Fruit fly (Drosophila melanogaster) whole organism, embryonic: ENCODE results near the gene CG4596.

ENCODE experiments used
- CG10431 ChIP-seq: fragments of 200-800 bp; sonication (Bioruptor generic); optimal IDR thresholded peaks from 3 replicates; lab custom pipeline; 2018; ENCODE audit warnings: missing biosample characterization, mild to moderate bottlenecking, missing genetic modification characterization
- CG10654 ChIP-seq: fragments of 200-800 bp; sonication (Bioruptor generic); optimal IDR thresholded peaks from 2 replicates; lab custom pipeline; 2016; ENCODE audit warnings: missing biosample characterization, missing genetic modification characterization
- CG12071 ChIP-seq: fragments of 200-800 bp; sonication (Bioruptor generic); optimal IDR thresholded peaks from 3 replicates; lab custom pipeline; 2018; ENCODE audit warnings: missing biosample characterization, mild to moderate bottlenecking, missing genetic modification characterization
- CG14441 ChIP-seq: fragments of 200-800 bp; sonication (Bioruptor generic); IDR thresholded peaks from 2 replicates; pipeline ENCODE4 v1.3.6; 2022; ENCODE audit warnings: missing biosample characterization, missing genetic modification characterization
- CG15011 ChIP-seq: fragments of 200-800 bp; sonication (Bioruptor generic); optimal IDR thresholded peaks from 3 replicates; lab custom pipeline; 2018; ENCODE audit warnings: missing biosample characterization, mild to moderate bottlenecking, missing genetic modification characterization
- CG1603 ChIP-seq: fragments of 200-800 bp; sonication (Bioruptor generic); optimal IDR thresholded peaks from 2 replicates; lab custom pipeline; 2019; ENCODE audit warnings: missing biosample characterization, mild to moderate bottlenecking, missing genetic modification characterization, moderate library complexity
- CG17328 ChIP-seq: fragments of 200-800 bp; sonication (Bioruptor generic); IDR thresholded peaks from 2 replicates; pipeline ENCODE4 v1.3.6; 2022; ENCODE audit warnings: missing biosample characterization, missing genetic modification characterization
- CG2120 ChIP-seq: fragments of 200-800 bp; sonication (Bioruptor generic); optimal IDR thresholded peaks from 3 replicates; lab custom pipeline; 2016; ENCODE audit warnings: missing biosample characterization, missing genetic modification characterization
- CG31365 ChIP-seq: fragments of 200-800 bp; sonication (Bioruptor generic); optimal IDR thresholded peaks from 2 replicates; lab custom pipeline; 2018; ENCODE audit warnings: missing biosample characterization, mild to moderate bottlenecking, missing genetic modification characterization
- CG5180 ChIP-seq: fragments of 200-800 bp; sonication (Bioruptor generic); optimal IDR thresholded peaks from 3 replicates; lab custom pipeline; 2017; ENCODE audit warnings: missing biosample characterization, missing genetic modification characterization, mild to moderate bottlenecking, moderate library complexity, missing genetic modification reagents
- CG6254 ChIP-seq: fragments of 200-800 bp; sonication (Bioruptor generic); optimal IDR thresholded peaks from 3 replicates; lab custom pipeline; 2017; ENCODE audit warnings: mild to moderate bottlenecking, missing biosample characterization, missing genetic modification reagents, missing genetic modification characterization
- CG6765 ChIP-seq: fragments of 200-800 bp; sonication (Bioruptor generic); optimal IDR thresholded peaks from 3 replicates; lab custom pipeline; 2017; ENCODE audit warnings: missing biosample characterization, mild to moderate bottlenecking, missing genetic modification characterization
- CG6791 ChIP-seq: fragments of 200-800 bp; sonication (Bioruptor generic); IDR thresholded peaks from 3 replicates; pipeline ENCODE4 v1.3.6; 2022; ENCODE audit warnings: missing biosample characterization, missing genetic modification characterization; ENCODE audit not compliant: partially characterized antibody
- CG7745 ChIP-seq: fragments of 200-800 bp; sonication (Bioruptor generic); optimal IDR thresholded peaks from 2 replicates; lab custom pipeline; 2018; ENCODE audit warnings: missing biosample characterization, mild to moderate bottlenecking, missing genetic modification characterization, moderate library complexity
- CG9817 ChIP-seq: fragments of 200-800 bp; sonication (Bioruptor generic); optimal IDR thresholded peaks from 2 replicates; lab custom pipeline; 2018; ENCODE audit warnings: missing biosample characterization, mild to moderate bottlenecking, missing genetic modification characterization, moderate library complexity
- CHES-1-like ChIP-seq: fragments of 200-800 bp; sonication (Bioruptor generic); optimal IDR thresholded peaks from 2 replicates; lab custom pipeline; 2016; ENCODE audit warnings: missing biosample characterization, missing genetic modification characterization
- CkIIα-i1 ChIP-seq: fragments of 200-800 bp; sonication (Bioruptor generic); IDR thresholded peaks from 2 replicates; pipeline ENCODE4 v1.3.6; 2022; ENCODE audit warnings: missing biosample characterization, missing genetic modification characterization
- CoRest ChIP-seq: fragments of 200-800 bp; sonication (Bioruptor generic); optimal IDR thresholded peaks from 3 replicates; lab custom pipeline; 2018; ENCODE audit warnings: missing biosample characterization, mild to moderate bottlenecking, missing genetic modification characterization, moderate library complexity
- Dbx ChIP-seq: fragments of 200-800 bp; sonication (Bioruptor generic); IDR thresholded peaks from 3 replicates; pipeline ENCODE4 v1.3.6; 2022; ENCODE audit warnings: missing biosample characterization, missing genetic modification characterization
- Ets65A ChIP-seq: fragments of 200-800 bp; sonication (Bioruptor generic); peaks from one replicate; lab custom pipeline; 2016; ENCODE audit warnings: missing biosample characterization, missing genetic modification characterization
- HLH54F ChIP-seq: fragments of 200-800 bp; sonication (Bioruptor generic); optimal IDR thresholded peaks from 3 replicates; lab custom pipeline; 2016; ENCODE audit warnings: missing biosample characterization, missing genetic modification characterization
- Hey ChIP-seq: fragments of 200-800 bp; sonication (Bioruptor generic); optimal IDR thresholded peaks from 3 replicates; lab custom pipeline; 2018; ENCODE audit warnings: missing biosample characterization, mild to moderate bottlenecking, missing genetic modification characterization
- Lhr ChIP-seq: fragments of 200-800 bp; sonication (Bioruptor generic); optimal IDR thresholded peaks from 3 replicates; lab custom pipeline; 2017; ENCODE audit warnings: mild to moderate bottlenecking, missing biosample characterization, missing genetic modification reagents, missing genetic modification characterization
- Neu2 ChIP-seq: fragments of 200-800 bp; sonication (Bioruptor generic); optimal IDR thresholded peaks from 3 replicates; lab custom pipeline; 2016; ENCODE audit warnings: missing biosample characterization, missing genetic modification characterization, borderline replicate concordance
- Nf-YC ChIP-seq: fragments of 200-800 bp; optimal IDR thresholded peaks from 3 replicates; lab custom pipeline; 2019; ENCODE audit warnings: missing biosample characterization, mild to moderate bottlenecking, missing genetic modification characterization, moderate library complexity
- Oli ChIP-seq: fragments of 200-800 bp; sonication (Bioruptor generic); optimal IDR thresholded peaks from 2 replicates; lab custom pipeline; 2018; ENCODE audit warnings: missing biosample characterization, mild to moderate bottlenecking, missing genetic modification characterization, moderate library complexity
- Rx ChIP-seq: fragments of 200-800 bp; sonication (Bioruptor generic); IDR thresholded peaks from 2 replicates; pipeline ENCODE4 v1.3.6; 2022; ENCODE audit warnings: missing biosample characterization, missing genetic modification characterization
- Stat92E ChIP-seq, 3 experiments: fragments of >200 bp in 2 of 3; fragments of 200-800 bp in 1 of 3; sonication (Bioruptor generic) in 1 of 3; optimal IDR thresholded peaks; 2 replicates each; lab custom pipeline; 2017 to 2019; ENCODE audit warnings: missing biosample characterization in 3 of 3, missing genetic modification characterization in 3 of 3, mild to moderate bottlenecking in 1 of 3, moderate library complexity in 1 of 3
- ap ChIP-seq: fragments of 200-800 bp; sonication (Bioruptor generic); IDR thresholded peaks from 2 replicates; pipeline ENCODE4 v1.3.6; 2022; ENCODE audit warnings: missing biosample characterization, missing genetic modification characterization
- ato ChIP-seq: fragments of 200-800 bp; sonication (Bioruptor generic); IDR thresholded peaks from 2 replicates; pipeline ENCODE4 v1.3.6; 2022; ENCODE audit warnings: missing biosample characterization, missing genetic modification characterization; ENCODE audit not compliant: partially characterized antibody
- az2 ChIP-seq: fragments of 200-800 bp; sonication (Bioruptor generic); optimal IDR thresholded peaks from 3 replicates; lab custom pipeline; 2016; ENCODE audit warnings: missing biosample characterization, missing genetic modification characterization
- chif ChIP-seq, 2 experiments: fragments of 200-800 bp; sonication (Bioruptor generic); optimal IDR thresholded peaks; 3 replicates each; lab custom pipeline; 2016; ENCODE audit warnings: missing biosample characterization in 2 of 2, missing genetic modification characterization in 2 of 2
- corto ChIP-seq: fragments of 200-800 bp; sonication (Bioruptor generic); optimal IDR thresholded peaks from 2 replicates; lab custom pipeline; 2016; ENCODE audit warnings: missing biosample characterization, mild to moderate bottlenecking, missing genetic modification characterization, moderate library complexity
- dan ChIP-seq: fragments of 200-800 bp; sonication (Bioruptor generic); IDR thresholded peaks from 2 replicates; pipeline ENCODE4 v1.3.6; 2022; ENCODE audit warnings: missing biosample characterization, missing genetic modification characterization
- gcm ChIP-seq: fragments of 200-800 bp; sonication (Bioruptor generic); optimal IDR thresholded peaks from 2 replicates; lab custom pipeline; 2019; ENCODE audit warnings: missing biosample characterization, mild to moderate bottlenecking, missing genetic modification characterization, moderate library complexity
- gcm2 ChIP-seq: fragments of 200-800 bp; sonication (Bioruptor generic); optimal IDR thresholded peaks from 2 replicates; lab custom pipeline; 2016; ENCODE audit warnings: missing biosample characterization, missing genetic modification characterization
- hkb ChIP-seq, 2 experiments: fragments of 200-800 bp in 1 of 2; fragments of >200 bp in 1 of 2; sonication (Bioruptor generic) in 1 of 2; IDR thresholded peaks in 1 of 2; optimal IDR thresholded peaks in 1 of 2; 2 replicates each; pipeline versions ENCODE4 v1.3.6 to Lab custom; 2017 to 2022; ENCODE audit warnings: missing biosample characterization in 1 of 2, missing genetic modification characterization in 1 of 2
- ind ChIP-seq: fragments of 200-800 bp; sonication (Bioruptor generic); optimal IDR thresholded peaks from 3 replicates; lab custom pipeline; 2016; ENCODE audit warnings: missing biosample characterization, missing genetic modification characterization
- jing ChIP-seq: fragments of 200-800 bp; sonication (Bioruptor generic); optimal IDR thresholded peaks from 2 replicates; lab custom pipeline; 2018; ENCODE audit warnings: missing biosample characterization, mild to moderate bottlenecking, missing genetic modification characterization
- jumu ChIP-seq: fragments of 200-800 bp; sonication (Bioruptor generic); optimal IDR thresholded peaks from 3 replicates; lab custom pipeline; 2016; ENCODE audit warnings: missing biosample characterization, missing genetic modification characterization
- luna ChIP-seq: fragments of 200-800 bp; sonication (Bioruptor generic); optimal IDR thresholded peaks from 2 replicates; lab custom pipeline; 2016; ENCODE audit warnings: missing biosample characterization, missing genetic modification characterization
- row ChIP-seq: fragments of 200-800 bp; sonication (Bioruptor generic); IDR thresholded peaks from 3 replicates; pipeline ENCODE4 v1.3.6; 2022; ENCODE audit warnings: missing biosample characterization, missing genetic modification characterization
- salm ChIP-seq: fragments of 200-800 bp; sonication (Bioruptor generic); optimal IDR thresholded peaks from 2 replicates; lab custom pipeline; 2018; ENCODE audit warnings: missing biosample characterization, mild to moderate bottlenecking, missing genetic modification characterization
- shn ChIP-seq: fragments of 200-800 bp; sonication (Bioruptor generic); optimal IDR thresholded peaks from 3 replicates; lab custom pipeline; 2016; ENCODE audit warnings: missing biosample characterization, missing genetic modification characterization
- sim ChIP-seq: fragments of 200-800 bp; sonication (Bioruptor generic); IDR thresholded peaks from 2 replicates; pipeline ENCODE4 v1.3.6; 2022; ENCODE audit warnings: missing biosample characterization, missing genetic modification characterization
- slp2 ChIP-seq: fragments of 200-800 bp; sonication (Bioruptor generic); optimal IDR thresholded peaks from 2 replicates; lab custom pipeline; 2016; ENCODE audit warnings: missing biosample characterization, missing genetic modification characterization
- sna ChIP-seq: fragments of 200-800 bp; sonication (Bioruptor generic); IDR thresholded peaks from 2 replicates; pipeline ENCODE4 v1.3.6; 2022; ENCODE audit warnings: missing biosample characterization, missing genetic modification characterization; ENCODE audit not compliant: partially characterized antibody
- sqz ChIP-seq: fragments of 200-800 bp; sonication (Bioruptor generic); optimal IDR thresholded peaks from 3 replicates; lab custom pipeline; 2018; ENCODE audit warnings: missing biosample characterization, mild to moderate bottlenecking, missing genetic modification characterization
- tio ChIP-seq: fragments of 200-800 bp; sonication (Bioruptor generic); optimal IDR thresholded peaks from 2 replicates; lab custom pipeline; 2017; ENCODE audit warnings: missing biosample characterization, missing genetic modification characterization, inconsistent platforms

The CG4596 gene

DNA sequence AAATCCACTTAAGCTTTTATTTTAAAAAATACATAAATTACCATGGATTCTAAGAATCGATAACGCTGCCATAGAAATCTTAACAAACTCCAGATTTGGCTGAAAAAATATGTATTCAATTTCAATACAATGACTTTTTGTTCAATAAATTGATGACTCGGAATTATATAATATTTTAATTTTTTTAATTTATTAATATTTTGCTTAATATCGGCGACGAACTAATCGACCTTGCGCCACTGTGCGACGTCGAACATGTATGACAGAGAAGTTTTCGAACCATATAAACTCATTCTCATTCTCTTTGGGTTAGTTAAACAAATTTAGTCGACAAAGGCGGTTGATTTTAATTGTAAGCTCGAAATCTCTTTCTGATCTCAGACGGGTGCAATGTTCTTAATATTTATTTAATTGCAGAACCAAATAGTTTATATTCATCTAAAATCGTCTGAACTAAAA, 23.3 kb upstream of the CG4596 start, which contains the start of gene CG42394 (continued):
- TF ChIP-seq hkb (optimal IDR thresholded peaks at IDR 0.05; lab: Kevin White, UChicago): no peak
- peak; percentile 97 for TF ChIP-seq hkb (GFP tag; IDR thresholded peaks at IDR 0.05; lab: Robert Waterston, UW)
- TF ChIP-seq CG31365 (tag; lab: Kevin White, UChicago): peak; percentile 40
- peak; percentile 49 for TF ChIP-seq CHES-1-like (GFP tag; lab: Kevin White, UChicago)
- peak; percentile 75 for TF ChIP-seq Lhr (GFP tag; lab: Kevin White, UChicago)
- TF ChIP-seq CG7745: peak; percentile 10
- TF ChIP-seq Nf-YC (tag; lab: Kevin White, UChicago): peak; percentile 84
- TF ChIP-seq CG17328: peak; percentile 95
- peak; percentile 89 for TF ChIP-seq CG2120 (GFP tag; lab: Kevin White, UChicago)
- TF ChIP-seq CG12071 (GFP tag; lab: Kevin White, UChicago): peak; percentile 75
- TF ChIP-seq slp2 (GFP tag; lab: Kevin White, UChicago): peak; percentile 44
- TF ChIP-seq az2 (GFP tag; lab: Kevin White, UChicago): peak; percentile 96
- TF ChIP-seq ap (GFP tag; lab: Robert Waterston, UW): peak; percentile 88
- peak; percentile 56 to 75 for TF ChIP-seq chif (GFP tag; optimal IDR thresholded peaks at IDR 0.05; lab: Kevin White, UChicago)
- peak in 1 of 3 experiments; percentile 83 for TF ChIP-seq Stat92E (GFP tag; optimal IDR thresholded peaks at IDR 0.05; lab: Kevin White, UChicago)
- TF ChIP-seq Dbx (GFP tag; lab: Robert Waterston, UW): peak; percentile 95
- TF ChIP-seq sim (GFP tag; lab: Robert Waterston, UW): peak; percentile 90
- TF ChIP-seq CG6765 (GFP tag; lab: Kevin White, UChicago): peak; percentile 92
- no peak for TF ChIP-seq CG1603 (tag; lab: Kevin White, UChicago)
- peak; percentile 30 for TF ChIP-seq Hey
- TF ChIP-seq Ets65A: peak; percentile 65
- peak; percentile 88 for TF ChIP-seq ind
- peak; percentile 79 for TF ChIP-seq CG10431
- no peak for TF ChIP-seq sna (GFP tag; lab: Robert Waterston, UW)
- peak; percentile 60 for TF ChIP-seq corto (GFP tag; lab: Kevin White, UChicago)
- TF ChIP-seq CG6254 (GFP tag; lab: Kevin White, UChicago): peak; percentile 96
- TF ChIP-seq row: peak; percentile 94
- peak; percentile 89 for TF ChIP-seq CG10654 (GFP tag; lab: Kevin White, UChicago)
- TF ChIP-seq sqz (GFP tag; lab: Kevin White, UChicago): peak; percentile 91
- TF ChIP-seq CkIIα-i1 (GFP tag; lab: Robert Waterston, UW): peak; percentile 76
- peak; percentile 48; the same call in 1 of the 3 replicates for TF ChIP-seq CG6791 (GFP tag; lab: Robert Waterston, UW)
- TF ChIP-seq CoRest (tag; lab: Kevin White, UChicago): peak; percentile 96
- no peak for TF ChIP-seq dan (GFP tag; lab: Robert Waterston, UW)
- peak; percentile 100 for TF ChIP-seq CG5180 (GFP tag; lab: Kevin White, UChicago)
- TF ChIP-seq CG14441: peak; percentile 93
- TF ChIP-seq CG9817: peak; percentile 83
- no peak for TF ChIP-seq ato (GFP tag; lab: Robert Waterston, UW)
- TF ChIP-seq gcm (GFP tag; lab: Kevin White, UChicago): peak; percentile 94
- peak; percentile 95 for TF ChIP-seq Oli (tag; lab: Kevin White, UChicago)
- peak; percentile 81 for TF ChIP-seq gcm2
- TF ChIP-seq CG15011 (GFP tag; lab: Kevin White, UChicago): peak; percentile 80
- peak; percentile 46 for TF ChIP-seq shn (GFP tag; lab: Kevin White, UChicago)
- peak; percentile 35 for TF ChIP-seq jumu (GFP tag; lab: Kevin White, UChicago)
- no peak for TF ChIP-seq Neu2 (GFP tag; lab: Kevin White, UChicago)
- peak; percentile 89 for TF ChIP-seq tio (GFP tag; lab: Kevin White, UChicago)
- peak; percentile 88 for TF ChIP-seq Rx (GFP tag; lab: Robert Waterston, UW)
- no peak for TF ChIP-seq luna (GFP tag; lab: Kevin White, UChicago)
- TF ChIP-seq salm (tag; lab: Kevin White, UChicago): peak; percentile 83
- TF ChIP-seq jing: peak; percentile 73
- peak; percentile 60 for TF ChIP-seq HLH54F
